Worm (Caenorhabditis elegans) whole organism, L4 larva: ENCODE data around the gene npr-18.

Experiments used
- F37D6.2 ChIP-seq: sonication (generic microtip); optimal IDR thresholded peaks from 2 replicates; lab custom pipeline; 2016; ENCODE audit warnings: mild to moderate bottlenecking, missing genetic modification characterization, missing compliant biosample characterization
- aha-1 ChIP-seq: fragments of 150-350 bp; peaks from one replicate; lab custom pipeline; 2014; ENCODE audit warnings: missing biosample characterization, missing genetic modification characterization
- aly-2 ChIP-seq: sonication (generic microtip); optimal IDR thresholded peaks from 2 replicates; lab custom pipeline; 2018; ENCODE audit warnings: missing biosample characterization, missing genetic modification characterization
- ama-1 ChIP-seq: fragments of 150-350 bp; optimal IDR thresholded peaks from 2 replicates; lab custom pipeline; 2014; ENCODE audit warnings: inconsistent platforms, mixed read lengths
- attf-4 ChIP-seq: sonication (generic microtip); optimal IDR thresholded peaks from 3 replicates; lab custom pipeline; 2017; ENCODE audit warnings: missing biosample characterization, missing genetic modification characterization
- cey-2 ChIP-seq: sonication (generic microtip); optimal IDR thresholded peaks from 3 replicates; lab custom pipeline; 2017; ENCODE audit warnings: missing genetic modification characterization, mild to moderate bottlenecking, missing compliant biosample characterization, antibody characterized with exemption, borderline replicate concordance; ENCODE audit not compliant: insufficient read depth
- dmd-6 ChIP-seq: fragments of 200-800 bp; sonication (Bioruptor generic); IDR thresholded peaks from 2 replicates; pipeline ENCODE4 v1.3.6; 2022; ENCODE audit warnings: missing genetic modification reagents, missing genetic modification characterization, missing compliant biosample characterization
- dmd-8 ChIP-seq: fragments of 200-800 bp; sonication (Bioruptor generic); IDR thresholded peaks from 2 replicates; pipeline ENCODE4 v1.3.6; 2022; ENCODE audit warnings: missing genetic modification characterization, missing compliant biosample characterization
- dve-1 ChIP-seq: sonication (generic microtip); optimal IDR thresholded peaks from 2 replicates; lab custom pipeline; 2017; ENCODE audit warnings: antibody characterized with exemption, mild to moderate bottlenecking, missing genetic modification characterization, missing compliant biosample characterization; ENCODE audit not compliant: insufficient read depth
- egl-27 ChIP-seq: sonication (generic microtip); optimal IDR thresholded peaks from 3 replicates; lab custom pipeline; 2017; ENCODE audit warnings: missing biosample characterization, missing genetic modification reagents, missing genetic modification characterization
- fkh-10 ChIP-seq: fragments of 150-350 bp; optimal IDR thresholded peaks from 2 replicates; lab custom pipeline; 2014; ENCODE audit warnings: missing biosample characterization, missing genetic modification reagents, missing genetic modification characterization
- hif-1 ChIP-seq, 2 experiments: sonication (generic microtip); optimal IDR thresholded peaks; 2 replicates each; lab custom pipeline; 2016 to 2017; ENCODE audit warnings: missing compliant biosample characterization in 2 of 2, missing genetic modification characterization in 2 of 2, missing genetic modification reagents in 2 of 2, missing genotype in 2 of 2, mild to moderate bottlenecking in 1 of 2
- hlh-11 ChIP-seq: fragments of 200-800 bp; sonication (Bioruptor generic); optimal IDR thresholded peaks from 2 replicates; lab custom pipeline; 2018; ENCODE audit warnings: mild to moderate bottlenecking, missing genetic modification characterization, missing compliant biosample characterization
- hlh-30 ChIP-seq: sonication (generic microtip); optimal IDR thresholded peaks from 2 replicates; lab custom pipeline; 2017; ENCODE audit warnings: antibody characterized with exemption, mild to moderate bottlenecking, missing genetic modification characterization, missing compliant biosample characterization; ENCODE audit not compliant: insufficient read depth
- hmg-1.1 ChIP-seq: fragments of 200-800 bp; sonication (Bioruptor generic); IDR thresholded peaks from 2 replicates; pipeline ENCODE4 v1.3.6; 2022; ENCODE audit warnings: missing genetic modification reagents, missing genetic modification characterization, missing compliant biosample characterization
- lin-29 ChIP-seq: fragments of 200-800 bp; sonication (Bioruptor generic); IDR thresholded peaks from 2 replicates; pipeline ENCODE4 v1.3.6; 2022; ENCODE audit warnings: missing genetic modification reagents, missing genetic modification characterization, missing compliant biosample characterization
- lir-3 ChIP-seq: sonication (generic microtip); optimal IDR thresholded peaks from 2 replicates; lab custom pipeline; 2016; ENCODE audit warnings: mild to moderate bottlenecking, missing genetic modification characterization, missing compliant biosample characterization
- lsy-2 ChIP-seq, 2 experiments: fragments of 150-350 bp in 1 of 2; sonication (generic microtip) in 1 of 2; optimal IDR thresholded peaks; 2 replicates each; lab custom pipeline; 2014 to 2017; ENCODE audit warnings: missing biosample characterization in 2 of 2, missing genetic modification characterization in 2 of 2
- mdl-1 ChIP-seq, 2 experiments: fragments of 150-350 bp in 1 of 2; sonication (generic microtip) in 1 of 2; optimal IDR thresholded peaks; 2 replicates each; lab custom pipeline; 2014 to 2017; ENCODE audit warnings: missing biosample characterization in 2 of 2, missing genetic modification characterization in 2 of 2
- mdt-29 ChIP-seq: fragments of 200-800 bp; sonication (Bioruptor generic); IDR thresholded peaks from 2 replicates; pipeline ENCODE4 v1.3.6; 2022; ENCODE audit warnings: missing genetic modification reagents, missing genetic modification characterization, missing compliant biosample characterization
- mep-1 ChIP-seq: fragments of 150-350 bp; sonication (generic microtip); optimal IDR thresholded peaks from 3 replicates; lab custom pipeline; 2014; ENCODE audit warnings: missing biosample characterization, missing genetic modification characterization
- mes-2 ChIP-seq: sonication (generic microtip); optimal IDR thresholded peaks from 2 replicates; lab custom pipeline; 2016; ENCODE audit warnings: missing genotype, mild to moderate bottlenecking, missing genetic modification characterization, missing compliant biosample characterization; ENCODE audit not compliant: poor library complexity, severe bottlenecking
- mxl-3 ChIP-seq: fragments of 200-800 bp; sonication (Bioruptor generic); optimal IDR thresholded peaks from 2 replicates; lab custom pipeline; 2018; ENCODE audit warnings: mild to moderate bottlenecking, missing genetic modification characterization, missing compliant biosample characterization
- nhr-102 ChIP-seq: sonication (generic microtip); optimal IDR thresholded peaks from 2 replicates; lab custom pipeline; 2016; ENCODE audit warnings: mild to moderate bottlenecking, missing genetic modification characterization, moderate library complexity, missing compliant biosample characterization
- nhr-11 ChIP-seq: fragments of 150-350 bp; optimal IDR thresholded peaks from 2 replicates; lab custom pipeline; 2014; ENCODE audit warnings: missing biosample characterization, missing genetic modification characterization
- nhr-25 ChIP-seq: sonication (generic microtip); optimal IDR thresholded peaks from 2 replicates; lab custom pipeline; 2017; ENCODE audit warnings: missing genetic modification characterization, mild to moderate bottlenecking, missing compliant biosample characterization, antibody characterized with exemption, moderate library complexity, borderline replicate concordance; ENCODE audit not compliant: insufficient read depth
- nhr-28 ChIP-seq: fragments of 150-350 bp; optimal IDR thresholded peaks from 2 replicates; lab custom pipeline; 2014; ENCODE audit warnings: missing biosample characterization, missing genetic modification characterization
- nhr-6 ChIP-seq: fragments of 150-350 bp; optimal IDR thresholded peaks from 2 replicates; lab custom pipeline; 2014; ENCODE audit warnings: missing biosample characterization, missing genetic modification characterization
- sdz-12 ChIP-seq: fragments of 200-800 bp; sonication (Bioruptor generic); optimal IDR thresholded peaks from 2 replicates; lab custom pipeline; 2018; ENCODE audit warnings: mild to moderate bottlenecking, missing genetic modification characterization, missing compliant biosample characterization
- tag-97 ChIP-seq: fragments of 200-800 bp; sonication (Bioruptor generic); IDR thresholded peaks from 2 replicates; pipeline ENCODE4 v1.3.6; 2022; ENCODE audit warnings: missing genetic modification characterization, missing compliant biosample characterization
- tra-1 ChIP-seq: fragments of 200-800 bp; sonication (Bioruptor generic); IDR thresholded peaks from 2 replicates; pipeline ENCODE4 v1.3.6; 2022; ENCODE audit warnings: missing genetic modification reagents, missing genetic modification characterization, missing compliant biosample characterization
- unc-39 ChIP-seq: sonication (generic microtip); optimal IDR thresholded peaks from 2 replicates; lab custom pipeline; 2017; ENCODE audit warnings: missing biosample characterization, missing genetic modification characterization
- unc-62 ChIP-seq, 3 experiments: fragments of 150-350 bp in 1 of 3; sonication (generic microtip); optimal IDR thresholded peaks in 2 of 3; peaks in 1 of 3; 1 replicate in 1 of 3; 2 replicates in 2 of 3; lab custom pipeline; 2014 to 2017; ENCODE audit warnings: missing biosample characterization in 3 of 3, missing genetic modification characterization in 3 of 3, missing genetic modification reagents in 3 of 3, missing genotype in 1 of 3
- vab-7 ChIP-seq: fragments of 200-800 bp; sonication (Bioruptor generic); IDR thresholded peaks from 2 replicates; pipeline ENCODE4 v1.3.6; 2022; ENCODE audit warnings: missing genetic modification reagents, missing genetic modification characterization, missing compliant biosample characterization
- zag-1 ChIP-seq: fragments of 150-350 bp; optimal IDR thresholded peaks from 2 replicates; lab custom pipeline; 2014; ENCODE audit warnings: missing biosample characterization, missing genetic modification characterization
- zip-11 ChIP-seq: fragments of 200-800 bp; sonication (Bioruptor generic); IDR thresholded peaks from 2 replicates; pipeline ENCODE4 v1.3.6; 2022; ENCODE audit warnings: missing genetic modification characterization, missing compliant biosample characterization
- zip-2 ChIP-seq: fragments of 150-350 bp; optimal IDR thresholded peaks from 2 replicates; lab custom pipeline; 2014; ENCODE audit warnings: missing biosample characterization, missing genetic modification characterization
- ztf-11 ChIP-seq: fragments of 150-350 bp; optimal IDR thresholded peaks from 2 replicates; lab custom pipeline; 2014; ENCODE audit warnings: missing biosample characterization, missing genetic modification characterization

The npr-18 gene

ce11 chrX:9653016-9653415, 37.5 kb upstream of the npr-18 start, which contains the start of gene aex-2:
aex-2 (minus strand) TSS chrX:9653116.
- TF ChIP-seq mep-1 (tag; lab: Kevin White, UChicago) (no peak), unc-62 (GFP tag; optimal IDR thresholded peaks at IDR 0.05 in 1 of 2; lab: Kevin White, UChicago) (peak in 1 of 2 experiments; percentile 48), unc-62 (tag; optimal IDR thresholded peaks at IDR 0.05; lab: Kevin White, UChicago) (no peak)

ce11 chrX:9653478-9653877, 37.1 kb upstream of the npr-18 start:
- no peak for TF ChIP-seq zag-1 (tag; lab: Kevin White, UChicago)
- TF ChIP-seq cey-2 (tag; lab: Kevin White, UChicago), result no peak
- no peak for TF ChIP-seq nhr-28 (tag; lab: Kevin White, UChicago)
- TF ChIP-seq dve-1 (tag; lab: Kevin White, UChicago), result no peak
- TF ChIP-seq mxl-3 (GFP tag; lab: Kevin White, UChicago), result no peak

DNA sequence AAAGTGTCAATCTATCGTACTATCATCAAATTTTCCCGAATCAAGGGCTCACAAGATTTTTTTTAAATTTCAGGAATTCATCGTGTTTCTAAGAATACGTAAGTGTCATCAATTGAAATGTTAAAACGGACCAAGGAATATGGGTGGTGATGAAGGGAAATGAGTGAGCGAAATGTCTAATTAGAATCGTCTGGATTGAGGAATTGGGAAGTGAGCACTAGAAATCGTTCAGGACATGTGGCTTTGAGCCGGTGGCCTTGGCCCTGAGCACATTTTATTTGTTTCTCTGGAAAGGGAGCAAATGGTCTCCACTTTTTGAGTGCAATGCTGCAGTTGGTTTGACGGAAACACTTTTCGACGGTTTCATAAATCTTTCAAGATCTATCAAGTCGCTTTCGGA, 36.3 kb upstream of the npr-18 start:
- no peak for TF ChIP-seq sdz-12 (GFP tag; lab: Kevin White, UChicago)
- TF ChIP-seq cey-2 (tag; lab: Kevin White, UChicago), result no peak
- no peak for TF ChIP-seq lir-3 (tag; lab: Kevin White, UChicago)
- TF ChIP-seq dmd-8, result no peak
- no peak for TF ChIP-seq mxl-3 (GFP tag; lab: Kevin White, UChicago)
- TF ChIP-seq vab-7 (GFP tag; lab: Robert Waterston, UW), result no peak
- TF ChIP-seq egl-27, result no peak

ce11 chrX:9656772-9657171, 33.8 kb upstream of the npr-18 start:
- TF ChIP-seq aha-1 (tag; lab: Kevin White, UChicago) (peak; percentile 91), nhr-25 (no peak)

ce11 chrX:9665944-9666343, 24.6 kb upstream of the npr-18 start:
- TF ChIP-seq F37D6.2 (tag; lab: Kevin White, UChicago) (no peak), ama-1 (no peak), zip-11 (no peak), aha-1 (tag; lab: Kevin White, UChicago) (peak; percentile 93), cey-2 (tag; lab: Kevin White, UChicago) (no peak)

ce11 chrX:9667391-9667790, 23.2 kb upstream of the npr-18 start:
- TF ChIP-seq nhr-28 (tag; lab: Kevin White, UChicago), result peak; percentile 61
- TF ChIP-seq nhr-11, result peak; percentile 11
- no peak for TF ChIP-seq ama-1
- TF ChIP-seq lin-29, result no peak
- 0 out of 2 replicates have a peak, but pooled peaks have one; percentile 13 for TF ChIP-seq dmd-6 (GFP tag; lab: Robert Waterston, UW)
- TF ChIP-seq hlh-30 (tag; lab: Kevin White, UChicago), result peak; percentile 22
- peak; percentile 43 for TF ChIP-seq hlh-11 (tag; lab: Kevin White, UChicago)

DNA sequence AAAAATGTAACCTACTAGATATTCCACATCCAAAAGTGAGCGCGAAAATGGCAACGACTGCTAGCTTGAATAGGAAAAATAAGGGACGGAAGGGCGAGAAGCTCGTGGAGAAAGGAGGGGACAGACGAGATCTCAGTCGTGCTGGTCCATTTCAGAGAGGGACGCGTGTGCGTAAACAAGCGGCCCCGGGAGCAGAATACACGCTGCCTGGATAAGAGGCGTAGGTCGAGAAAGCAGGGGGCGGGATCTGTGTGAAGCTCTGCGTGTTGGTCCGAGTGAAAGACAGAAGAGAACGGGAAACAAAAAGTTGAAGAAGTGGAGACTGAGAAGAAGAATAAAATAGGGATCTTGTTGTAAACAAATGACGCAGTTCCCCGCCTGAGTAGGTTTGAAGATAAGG, 22.0 kb upstream of the npr-18 start, which contains the start of gene T14B1.1:
T14B1.1 (minus strand) TSS at position 170 of the 400 bp plus-strand sequence.
- TF ChIP-seq nhr-102 (tag; lab: Kevin White, UChicago), result no peak
- TF ChIP-seq fkh-10 (GFP tag; lab: Kevin White, UChicago), result peak; percentile 59
- TF ChIP-seq mxl-3 (GFP tag; lab: Kevin White, UChicago), result peak; percentile 5
- no peak for TF ChIP-seq tra-1 (GFP tag; lab: Robert Waterston, UW)
- TF ChIP-seq tag-97, result no peak
- TF ChIP-seq mdl-1 (tag; optimal IDR thresholded peaks at IDR 0.05; lab: Kevin White, UChicago), result peak; percentile 2 to 69
- no peak for TF ChIP-seq hif-1 (tag; optimal IDR thresholded peaks at IDR 0.05; lab: Kevin White, UChicago)
- TF ChIP-seq unc-39 (tag; lab: Kevin White, UChicago), result no peak
- TF ChIP-seq lsy-2 (tag; optimal IDR thresholded peaks at IDR 0.05; lab: Kevin White, UChicago), result no peak
- peak; percentile 64 for TF ChIP-seq mep-1 (tag; lab: Kevin White, UChicago)
- no peak for TF ChIP-seq zip-11
- no peak for TF ChIP-seq attf-4 (tag; lab: Kevin White, UChicago)
- TF ChIP-seq hmg-1.1 (GFP tag; lab: Robert Waterston, UW), result peak; percentile 52; the same call in 1 of the 2 replicates
- no peak for TF ChIP-seq nhr-6 (tag; lab: Kevin White, UChicago)
- no peak for TF ChIP-seq ama-1
- TF ChIP-seq mdt-29 (GFP tag; lab: Robert Waterston, UW), result no peak
- TF ChIP-seq mes-2 (tag; lab: Kevin White, UChicago), result no peak
- TF ChIP-seq aly-2 (tag; lab: Kevin White, UChicago), result no peak
- TF ChIP-seq zip-2 (tag; lab: Kevin White, UChicago), result no peak
- TF ChIP-seq aha-1 (tag; lab: Kevin White, UChicago), result peak; percentile 98
- no peak for TF ChIP-seq ztf-11 (tag; lab: Kevin White, UChicago)
